Fruit fly (Drosophila melanogaster): ENCODE data around the gene CG13086.

- TF ChIP-seq CG10348 (GFP tag; IDR thresholded peaks at IDR 0.05) (no peak), fd96Ca (GFP tag; IDR thresholded peaks at IDR 0.05) (no peak), CG17806 (tag; optimal IDR thresholded peaks at IDR 0.05) (no peak), CG14655 (GFP tag; optimal IDR thresholded peaks at IDR 0.05) (no peak), EcR (GFP tag; optimal IDR thresholded peaks at IDR 0.05) (no peak), CG32121 (GFP tag; IDR thresholded peaks at IDR 0.05) (no peak), CG34367 (tag; optimal IDR thresholded peaks at IDR 0.05) (no peak), Pif1B (GFP tag; optimal IDR thresholded peaks at IDR 0.05) (no peak), CG4496 (GFP tag; IDR thresholded peaks at IDR 0.05) (no peak)
Observed at dm6 chr2L:19382353-19382752, 18.2 kb downstream of the CG13086 start.
